Worm (Caenorhabditis elegans) whole organism, mixed stage, embryonic: Measurements from ENCODE around the gene pinn-4.
A peak's percentile ranks its signal among the peaks of the same experiment; 100 is the strongest.

Experiments
- elt-1 ChIP-seq: sonication (generic microtip); optimal IDR thresholded peaks from 2 replicates; lab custom pipeline; 2017; ENCODE audit warnings: missing genetic modification characterization, mild to moderate bottlenecking, missing compliant biosample characterization, antibody characterized with exemption, moderate library complexity, borderline replicate concordance; ENCODE audit not compliant: insufficient read depth
- lin-13 ChIP-seq: fragments of 150-350 bp; optimal IDR thresholded peaks from 2 replicates; lab custom pipeline; 2014; ENCODE audit warnings: missing biosample characterization, missing genetic modification characterization
- nhr-237 ChIP-seq: fragments of 150-350 bp; optimal IDR thresholded peaks from 2 replicates; lab custom pipeline; 2014; ENCODE audit warnings: missing biosample characterization, missing genetic modification characterization

DNA sequence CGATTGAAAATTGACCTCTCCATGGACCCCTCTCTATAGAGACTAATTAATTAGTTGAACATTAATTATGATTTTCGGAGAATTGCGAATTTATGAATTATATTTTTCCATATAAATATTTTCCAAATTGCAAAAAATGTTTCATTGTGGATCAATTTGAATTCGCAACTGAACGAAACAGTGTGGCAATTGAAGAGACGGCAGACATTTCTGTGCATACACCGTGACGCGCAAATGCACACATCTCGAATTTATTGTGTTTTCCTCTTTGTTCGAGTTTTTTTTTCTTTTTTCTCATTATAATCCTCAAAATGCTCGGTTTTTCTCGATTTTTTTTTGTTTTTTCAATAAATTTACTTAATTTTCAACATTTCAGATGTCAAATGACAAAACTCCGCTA lies 33.5 kb upstream of the pinn-4 start, which contains the start of gene Y48C3A.20:
- peak; percentile 57 for TF ChIP-seq nhr-237 (tag; lab: Kevin White, UChicago)
- TF ChIP-seq lin-13, result peak; percentile 73
- TF ChIP-seq elt-1 (tag; lab: Kevin White, UChicago), result no peak
